Worm (Caenorhabditis elegans): ENCODE measurements around the gene F54D5.3.

The F54D5.3 gene

ce11 chrII:11547254-11547687, 24.3 kb upstream of the F54D5.3 start, which contains the start of gene F54D5.7 (continued):
- TF ChIP-seq nfya-1 (tag; optimal IDR thresholded peaks at IDR 0.05; ENCODE audit: borderline replicate concordance, insufficient read depth) (no peak), egl-44 (GFP tag; IDR thresholded peaks at IDR 0.05) (no peak), tbp1 (GFP tag; optimal IDR thresholded peaks at IDR 0.05) (peak; percentile 60), F55B11.4 (tag; optimal IDR thresholded peaks at IDR 0.05; ENCODE audit: borderline replicate concordance, insufficient read depth) (no peak), madf-3 (GFP tag; IDR thresholded peaks at IDR 0.05) (0 out of 2 replicates have a peak, but pooled peaks have one; percentile 32), ceh-100 (GFP tag; IDR thresholded peaks at IDR 0.05) (peak; percentile 49), somi-1 (GFP tag; optimal IDR thresholded peaks at IDR 0.05) (no peak), ceh-27 (GFP tag; optimal IDR thresholded peaks at IDR 0.05) (peak; percentile 42), madf-6 (GFP tag; IDR thresholded peaks at IDR 0.05) (peak; percentile 57), aptf-2 (GFP tag; conservative IDR thresholded peaks at IDR 0.05) (0 out of 2 replicates have a peak, but pooled peaks have one; percentile 29), mel-28 (tag; optimal IDR thresholded peaks at IDR 0.05; ENCODE audit: borderline replicate concordance) (peak; percentile 26), lag-1 (GFP tag; IDR thresholded peaks at IDR 0.05) (no peak), aptf-3 (GFP tag; IDR thresholded peaks at IDR 0.05) (no peak), rpc-1 (optimal IDR thresholded peaks at IDR 0.05) (no peak), rpc-1 (tag; optimal IDR thresholded peaks at IDR 0.05) (no peak), Y56A3A.18 (GFP tag; IDR thresholded peaks at IDR 0.05) (peak; percentile 77; the same call in 1 of the 2 replicates), lsy-27 (tag; optimal IDR thresholded peaks at IDR 0.05; ENCODE audit: borderline replicate concordance, insufficient read depth) (no peak), F49E8.2 (tag; optimal IDR thresholded peaks at IDR 0.05; ENCODE audit: insufficient read depth) (peak; percentile 52), attf-5 (GFP tag; optimal IDR thresholded peaks at IDR 0.05) (peak; percentile 75), chd-7 (tag; optimal IDR thresholded peaks at IDR 0.05) (peak; percentile 74), sdz-38 (tag; optimal IDR thresholded peaks at IDR 0.05) (no peak), hmg-20 (GFP tag; IDR thresholded peaks at IDR 0.05) (peak; percentile 65), zfh-2 (GFP tag; conservative IDR thresholded peaks at IDR 0.05) (0 out of 2 replicates have a peak, but pooled peaks have one; percentile 9), lin-35 (GFP tag; optimal IDR thresholded peaks at IDR 0.05) (peak in 1 of 3 experiments; percentile 42), ama-1 (optimal IDR thresholded peaks at IDR 0.05) (peak; percentile 98), ama-1 (GFP tag; optimal IDR thresholded peaks at IDR 0.05) (no peak), ZK185.1 (tag; optimal IDR thresholded peaks at IDR 0.05; ENCODE audit: poor library complexity, severe bottlenecking) (peak; percentile 44), die-1 (tag; optimal IDR thresholded peaks at IDR 0.05) (peak; percentile 50), nfyb-1 (GFP tag; IDR thresholded peaks at IDR 0.05) (peak; percentile 84; the same call in 1 of the 2 replicates), dpl-1 (GFP tag; optimal IDR thresholded peaks at IDR 0.05) (no peak), hrde-1 (tag; optimal IDR thresholded peaks at IDR 0.05; ENCODE audit: borderline replicate concordance) (no peak), rcor-1 (GFP tag; IDR thresholded peaks at IDR 0.05) (peak; percentile 74), dox-1 (GFP tag; IDR thresholded peaks at IDR 0.05) (peak; percentile 61; the same call in 1 of the 2 replicates), ztf-18 (tag; optimal IDR thresholded peaks at IDR 0.05) (peak; percentile 57), snpc-1.1 (tag; optimal IDR thresholded peaks at IDR 0.05; ENCODE audit: insufficient read depth) (no peak), nhr-80 (tag; optimal IDR thresholded peaks at IDR 0.05) (peak; percentile 57), repo-1 (tag; optimal IDR thresholded peaks at IDR 0.05) (peak; percentile 81), lin-26 (GFP tag; IDR thresholded peaks at IDR 0.05) (no peak), ceh-40 (GFP tag; IDR thresholded peaks at IDR 0.05) (0 out of 2 replicates have a peak, but pooled peaks have one; percentile 21), ceh-58 (GFP tag; IDR thresholded peaks at IDR 0.05) (peak; percentile 20; the same call in 1 of the 2 replicates), attf-3 (GFP tag; conservative IDR thresholded peaks at IDR 0.05) (0 out of 2 replicates have a peak, but pooled peaks have one; percentile 35), nhr-179 (tag; optimal IDR thresholded peaks at IDR 0.05) (no peak), snpc-1.3 (tag; optimal IDR thresholded peaks at IDR 0.05; ENCODE audit: insufficient read depth) (no peak), cebp-1 (GFP tag; IDR thresholded peaks at IDR 0.05) (peak; percentile 15; the same call in 1 of the 2 replicates), cebp-1 (tag; optimal IDR thresholded peaks at IDR 0.05) (peak; percentile 73)

All from whole organism, young adult.